Worm (Caenorhabditis elegans): Measurements from ENCODE around the gene clec-202.

DNA sequence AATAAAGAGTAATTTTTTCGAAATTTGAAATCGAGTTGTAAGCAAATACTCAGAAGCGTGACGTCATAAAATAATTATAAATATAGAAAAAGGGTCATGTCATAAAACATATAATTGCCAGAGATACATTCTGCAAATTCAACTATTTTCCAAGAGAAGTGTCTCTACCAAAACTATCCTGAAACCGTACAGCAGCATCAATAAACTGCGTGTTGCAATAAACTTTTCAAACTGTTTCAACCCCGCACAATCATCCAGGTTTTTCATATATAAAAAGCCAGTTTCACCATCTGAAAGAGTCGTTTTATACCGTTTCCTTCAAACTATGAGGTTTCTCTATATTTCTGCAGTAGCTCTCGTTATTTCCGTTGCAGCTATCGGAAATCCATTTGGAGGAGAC is 17.8 kb upstream of the clec-202 start, which contains the start of gene C49C3.11:
- no peak for TF ChIP-seq sox-4 (tag; optimal IDR thresholded peaks at IDR 0.05)
- TF ChIP-seq pag-3 (tag; optimal IDR thresholded peaks at IDR 0.05; ENCODE audit: borderline replicate concordance), result no peak
- no peak for TF ChIP-seq lin-11 (tag; optimal IDR thresholded peaks at IDR 0.05)
- TF ChIP-seq K02D7.2 (tag; optimal IDR thresholded peaks at IDR 0.05), result no peak
- TF ChIP-seq ama-1 (optimal IDR thresholded peaks at IDR 0.05), result no peak
- no peak for TF ChIP-seq eyg-1 (tag; optimal IDR thresholded peaks at IDR 0.05)
- no peak for TF ChIP-seq ceh-2 (tag; optimal IDR thresholded peaks at IDR 0.05)
